Fruit fly (Drosophila melanogaster) whole organism, embryonic: ENCODE results near the gene Gr98b.

ENCODE experiments used
- Atf3 ChIP-seq: fragments of 200-800 bp; sonication (Bioruptor generic); optimal IDR thresholded peaks from 3 replicates; lab custom pipeline; 2016; ENCODE audit warnings: missing biosample characterization, missing genetic modification characterization
- CG10147 ChIP-seq: fragments of 200-800 bp; sonication (Bioruptor generic); optimal IDR thresholded peaks from 2 replicates; lab custom pipeline; 2019; ENCODE audit warnings: missing biosample characterization, mild to moderate bottlenecking, missing genetic modification characterization, moderate library complexity
- CG10979 ChIP-seq: fragments of 200-800 bp; sonication (Bioruptor generic); optimal IDR thresholded peaks from 2 replicates; lab custom pipeline; 2018; ENCODE audit warnings: missing biosample characterization, mild to moderate bottlenecking, missing genetic modification characterization, moderate library complexity
- CG12155 ChIP-seq: fragments of 200-800 bp; sonication (Bioruptor generic); optimal IDR thresholded peaks from 3 replicates; lab custom pipeline; 2016; ENCODE audit warnings: missing biosample characterization, missing genetic modification characterization
- CG12299 ChIP-seq: fragments of 200-800 bp; sonication (Bioruptor generic); optimal IDR thresholded peaks from 2 replicates; lab custom pipeline; 2018; ENCODE audit warnings: missing biosample characterization, mild to moderate bottlenecking, missing genetic modification characterization
- CG18262 ChIP-seq: fragments of 200-800 bp; optimal IDR thresholded peaks from 3 replicates; lab custom pipeline; 2019; ENCODE audit warnings: missing biosample characterization, mild to moderate bottlenecking, missing genetic modification characterization, moderate library complexity
- CG2678 ChIP-seq: fragments of 200-800 bp; sonication (Bioruptor generic); optimal IDR thresholded peaks from 3 replicates; lab custom pipeline; 2019; ENCODE audit warnings: missing biosample characterization, mild to moderate bottlenecking, missing genetic modification characterization, moderate library complexity
- CG32767 ChIP-seq: fragments of 200-800 bp; sonication (Bioruptor generic); IDR thresholded peaks from 2 replicates; pipeline ENCODE4 v1.3.6; 2022; ENCODE audit warnings: missing biosample characterization, missing genetic modification characterization
- CG3281 ChIP-seq: fragments of 200-800 bp; sonication (Bioruptor generic); optimal IDR thresholded peaks from 3 replicates; lab custom pipeline; 2017; ENCODE audit warnings: missing biosample characterization, mild to moderate bottlenecking, missing genetic modification characterization
- CG6765 ChIP-seq: fragments of 200-800 bp; sonication (Bioruptor generic); optimal IDR thresholded peaks from 3 replicates; lab custom pipeline; 2017; ENCODE audit warnings: missing biosample characterization, mild to moderate bottlenecking, missing genetic modification characterization
- CG6854 ChIP-seq: fragments of 200-800 bp; sonication (Bioruptor generic); optimal IDR thresholded peaks from 3 replicates; lab custom pipeline; 2017; ENCODE audit warnings: missing biosample characterization, mild to moderate bottlenecking, missing genetic modification characterization
- CG8359 ChIP-seq: fragments of 200-800 bp; sonication (Bioruptor generic); optimal IDR thresholded peaks from 2 replicates; lab custom pipeline; 2017; ENCODE audit warnings: missing biosample characterization, mild to moderate bottlenecking, missing genetic modification characterization, borderline replicate concordance
- CG9215 ChIP-seq: fragments of 200-800 bp; sonication (Bioruptor generic); IDR thresholded peaks from 2 replicates; pipeline ENCODE4 v1.3.6; 2022; ENCODE audit warnings: missing biosample characterization, missing genetic modification characterization
- CG9797 ChIP-seq: fragments of 200-800 bp; sonication (Bioruptor generic); optimal IDR thresholded peaks from 3 replicates; lab custom pipeline; 2018; ENCODE audit warnings: missing biosample characterization, mild to moderate bottlenecking, missing genetic modification characterization
- Camta ChIP-seq: fragments of 200-800 bp; sonication (Bioruptor generic); optimal IDR thresholded peaks from 2 replicates; lab custom pipeline; 2016; ENCODE audit warnings: missing biosample characterization, missing genetic modification characterization
- CoRest ChIP-seq: fragments of 200-800 bp; sonication (Bioruptor generic); optimal IDR thresholded peaks from 3 replicates; lab custom pipeline; 2018; ENCODE audit warnings: missing biosample characterization, mild to moderate bottlenecking, missing genetic modification characterization, moderate library complexity
- Deaf1 ChIP-seq: fragments of 200-800 bp; optimal IDR thresholded peaks from 3 replicates; lab custom pipeline; 2019; ENCODE audit warnings: missing biosample characterization, mild to moderate bottlenecking, missing genetic modification characterization, moderate library complexity
- Dp ChIP-seq: fragments of 200-800 bp; sonication (Bioruptor generic); optimal IDR thresholded peaks from 2 replicates; lab custom pipeline; 2018; ENCODE audit warnings: missing biosample characterization, mild to moderate bottlenecking, missing genetic modification characterization, moderate library complexity
- Drgx ChIP-seq: fragments of 200-800 bp; sonication (Bioruptor generic); IDR thresholded peaks from 2 replicates; pipeline ENCODE4 v1.3.6; 2022; ENCODE audit warnings: missing biosample characterization, missing genetic modification characterization
- ERR ChIP-seq: fragments of 200-800 bp; sonication (Bioruptor generic); optimal IDR thresholded peaks from 2 replicates; lab custom pipeline; 2016; ENCODE audit warnings: missing biosample characterization, missing genetic modification characterization
- Fer3 ChIP-seq: fragments of 200-800 bp; sonication (Bioruptor generic); optimal IDR thresholded peaks from 2 replicates; lab custom pipeline; 2018; ENCODE audit warnings: missing biosample characterization, mild to moderate bottlenecking, missing genetic modification characterization, moderate library complexity
- Hey ChIP-seq: fragments of 200-800 bp; sonication (Bioruptor generic); optimal IDR thresholded peaks from 3 replicates; lab custom pipeline; 2018; ENCODE audit warnings: missing biosample characterization, mild to moderate bottlenecking, missing genetic modification characterization
- Hr78 ChIP-seq, 2 experiments: fragments of 200-800 bp in 1 of 2; fragments of >200 bp in 1 of 2; sonication (Bioruptor generic) in 1 of 2; optimal IDR thresholded peaks; 2 replicates each; lab custom pipeline; 2017 to 2019; ENCODE audit warnings: missing biosample characterization in 2 of 2, missing genetic modification characterization in 2 of 2, mild to moderate bottlenecking in 1 of 2, moderate library complexity in 1 of 2
- Mad ChIP-seq: fragments of 200-800 bp; sonication (Bioruptor generic); optimal IDR thresholded peaks from 2 replicates; lab custom pipeline; 2016; ENCODE audit warnings: missing biosample characterization, missing genetic modification characterization
- Myb ChIP-seq: fragments of 200-800 bp; sonication (Bioruptor generic); optimal IDR thresholded peaks from 2 replicates; lab custom pipeline; 2016; ENCODE audit warnings: missing biosample characterization, missing genetic modification characterization
- NK7.1 ChIP-seq: fragments of 200-800 bp; sonication (Bioruptor generic); optimal IDR thresholded peaks from 3 replicates; lab custom pipeline; 2016; ENCODE audit warnings: missing biosample characterization, missing genetic modification characterization
- Oli ChIP-seq: fragments of 200-800 bp; sonication (Bioruptor generic); optimal IDR thresholded peaks from 2 replicates; lab custom pipeline; 2018; ENCODE audit warnings: missing biosample characterization, mild to moderate bottlenecking, missing genetic modification characterization, moderate library complexity
- Pdp1 ChIP-seq, 2 experiments: fragments of 200-800 bp; sonication (Bioruptor generic); optimal IDR thresholded peaks; 3 replicates each; lab custom pipeline; 2016; ENCODE audit warnings: missing biosample characterization in 2 of 2, missing genetic modification characterization in 2 of 2, mild to moderate bottlenecking in 1 of 2, moderate library complexity in 1 of 2
- Side ChIP-seq: fragments of 200-800 bp; sonication (Bioruptor generic); optimal IDR thresholded peaks from 2 replicates; lab custom pipeline; 2016; ENCODE audit warnings: missing biosample characterization, missing genetic modification characterization
- Vsx1 ChIP-seq: fragments of 200-800 bp; sonication (Bioruptor generic); optimal IDR thresholded peaks from 2 replicates; lab custom pipeline; 2017; ENCODE audit warnings: missing biosample characterization, mild to moderate bottlenecking, missing genetic modification characterization, missing genetic modification reagents
- amos ChIP-seq: fragments of 200-800 bp; sonication (Bioruptor generic); IDR thresholded peaks from 2 replicates; pipeline ENCODE4 v1.3.6; 2022; ENCODE audit warnings: missing biosample characterization, missing genetic modification characterization; ENCODE audit not compliant: partially characterized antibody
- ase ChIP-seq: fragments of 200-800 bp; sonication (Bioruptor generic); IDR thresholded peaks from 3 replicates; pipeline ENCODE4 v1.3.6; 2022; ENCODE audit warnings: missing biosample characterization, missing genetic modification characterization
- ash1 ChIP-seq: fragments of 200-800 bp; sonication (Bioruptor generic); optimal IDR thresholded peaks from 2 replicates; lab custom pipeline; 2018; ENCODE audit warnings: missing biosample characterization, mild to moderate bottlenecking, missing genetic modification characterization
- bbx ChIP-seq: fragments of 200-800 bp; sonication (Bioruptor generic); IDR thresholded peaks from 2 replicates; pipeline ENCODE4 v1.3.6; 2022; ENCODE audit warnings: missing biosample characterization, missing genetic modification characterization; ENCODE audit not compliant: partially characterized antibody
- cato ChIP-seq: fragments of 200-800 bp; sonication (Bioruptor generic); optimal IDR thresholded peaks from 2 replicates; lab custom pipeline; 2016; ENCODE audit warnings: missing biosample characterization, missing genetic modification characterization, borderline replicate concordance
- crp ChIP-seq, 2 experiments: fragments of 200-800 bp; sonication (Bioruptor generic); optimal IDR thresholded peaks; 2 replicates in 1 of 2; 3 replicates in 1 of 2; lab custom pipeline; 2017; ENCODE audit warnings: missing biosample characterization in 2 of 2, missing genetic modification characterization in 2 of 2, mild to moderate bottlenecking in 1 of 2, moderate library complexity in 1 of 2
- cwo ChIP-seq: fragments of 200-800 bp; sonication (Bioruptor generic); optimal IDR thresholded peaks from 3 replicates; lab custom pipeline; 2017; ENCODE audit warnings: missing biosample characterization, missing genetic modification characterization, mild to moderate bottlenecking, moderate library complexity, missing genetic modification reagents
- dmrt11E ChIP-seq: fragments of 200-800 bp; sonication (Bioruptor generic); optimal IDR thresholded peaks from 3 replicates; lab custom pipeline; 2018; ENCODE audit warnings: missing biosample characterization, mild to moderate bottlenecking, missing genetic modification characterization, moderate library complexity
- hb ChIP-seq: fragments of 200-800 bp; sonication (Bioruptor generic); IDR thresholded peaks from 3 replicates; pipeline ENCODE4 v1.3.6; 2022; ENCODE audit warnings: missing biosample characterization, missing genetic modification characterization; ENCODE audit not compliant: partially characterized antibody
- maf-S ChIP-seq: fragments of 200-800 bp; sonication (Bioruptor generic); optimal IDR thresholded peaks from 2 replicates; lab custom pipeline; 2016; ENCODE audit warnings: missing biosample characterization, missing genetic modification characterization
- mld ChIP-seq: fragments of 200-800 bp; sonication (Bioruptor generic); IDR thresholded peaks from 3 replicates; pipeline ENCODE4 v1.3.6; 2022; ENCODE audit warnings: missing biosample characterization, missing genetic modification characterization; ENCODE audit not compliant: partially characterized antibody
- prd ChIP-seq, 3 experiments: fragments of >200 bp in 2 of 3; fragments of 200-800 bp in 1 of 3; sonication (Bioruptor generic) in 1 of 3; optimal IDR thresholded peaks in 2 of 3; IDR thresholded peaks in 1 of 3; 2 replicates in 2 of 3; 3 replicates in 1 of 3; pipeline versions ENCODE4 v1.3.6 to Lab custom; 2017 to 2022; ENCODE audit warnings: missing biosample characterization in 1 of 3, missing genetic modification characterization in 1 of 3
- ranshi ChIP-seq: fragments of 200-800 bp; sonication (Bioruptor generic); IDR thresholded peaks from 2 replicates; pipeline ENCODE4 v1.3.6; 2022; ENCODE audit warnings: missing biosample characterization, missing genetic modification characterization
- seq ChIP-seq: fragments of 200-800 bp; sonication (Bioruptor generic); IDR thresholded peaks from 2 replicates; pipeline ENCODE4 v1.3.6; 2022; ENCODE audit warnings: missing biosample characterization, missing genetic modification characterization
- sima ChIP-seq: fragments of 200-800 bp; sonication (Bioruptor generic); optimal IDR thresholded peaks from 2 replicates; lab custom pipeline; 2016; ENCODE audit warnings: missing biosample characterization, missing genetic modification characterization
- ssp ChIP-seq: fragments of 200-800 bp; sonication (Bioruptor generic); IDR thresholded peaks from 2 replicates; pipeline ENCODE4 v1.3.6; 2022; ENCODE audit warnings: missing biosample characterization, missing genetic modification characterization
- vnd ChIP-seq: fragments of 200-800 bp; sonication (Bioruptor generic); IDR thresholded peaks from 3 replicates; pipeline ENCODE4 v1.3.6; 2022; ENCODE audit warnings: missing biosample characterization, missing genetic modification characterization; ENCODE audit not compliant: partially characterized antibody
- zen2 ChIP-seq: fragments of 200-800 bp; sonication (Bioruptor generic); IDR thresholded peaks from 3 replicates; pipeline ENCODE4 v1.3.6; 2022; ENCODE audit warnings: missing biosample characterization, missing genetic modification characterization; ENCODE audit not compliant: partially characterized antibody

The Gr98b gene

dm6 chr3R:27581890-27582487, 39.7 kb downstream of the Gr98b start, which contains the start of gene wdb (continued):
- TF ChIP-seq vnd (GFP tag; lab: Robert Waterston, UW) (no peak), dmrt11E (no peak), CG3281 (GFP tag; lab: Kevin White, UChicago) (no peak), CG32767 (GFP tag; lab: Robert Waterston, UW) (no peak), cato (GFP tag; lab: Kevin White, UChicago) (no peak), NK7.1 (peak; percentile 10), Drgx (GFP tag; lab: Robert Waterston, UW) (no peak), Fer3 (peak; percentile 65), hb (GFP tag; lab: Robert Waterston, UW) (no peak), zen2 (GFP tag; lab: Robert Waterston, UW) (no peak), ranshi (GFP tag; lab: Robert Waterston, UW) (no peak), Oli (tag; lab: Kevin White, UChicago) (no peak), bbx (no peak), maf-S (peak; percentile 44), ash1 (GFP tag; lab: Kevin White, UChicago) (no peak), CG10147 (GFP tag; lab: Kevin White, UChicago) (no peak), CG8359 (GFP tag; lab: Kevin White, UChicago) (no peak), CG12155 (GFP tag; lab: Kevin White, UChicago) (no peak), CG18262 (tag; lab: Kevin White, UChicago) (no peak), Mad (GFP tag; lab: Kevin White, UChicago) (no peak), CG12299 (tag; lab: Kevin White, UChicago) (no peak), CG9215 (GFP tag; lab: Robert Waterston, UW) (no peak), mld (no peak), amos (GFP tag; lab: Robert Waterston, UW) (no peak), Hr78 (GFP tag; optimal IDR thresholded peaks at IDR 0.05; lab: Kevin White, UChicago) (no peak), ERR (GFP tag; lab: Kevin White, UChicago) (peak; percentile 15), Camta (GFP tag; lab: Kevin White, UChicago) (peak; percentile 0), Deaf1 (tag; lab: Kevin White, UChicago) (no peak), CG9797 (GFP tag; lab: Kevin White, UChicago) (no peak), prd (optimal IDR thresholded peaks at IDR 0.05; lab: Kevin White, UChicago) (no peak), prd (GFP tag; IDR thresholded peaks at IDR 0.05; lab: Robert Waterston, UW) (no peak), ase (no peak), Dp (GFP tag; lab: Kevin White, UChicago) (no peak), CG6854 (no peak), CoRest (peak; percentile 60), Pdp1 (GFP tag; optimal IDR thresholded peaks at IDR 0.05; lab: Kevin White, UChicago) (peak; percentile 32 to 70), ssp (GFP tag; lab: Robert Waterston, UW) (no peak), cwo (GFP tag; lab: Kevin White, UChicago) (no peak), CG10979 (tag; lab: Kevin White, UChicago) (no peak), Hey (tag; lab: Kevin White, UChicago) (no peak), CG6765 (GFP tag; lab: Kevin White, UChicago) (no peak), sima (no peak), seq (GFP tag; lab: Robert Waterston, UW) (no peak), Vsx1 (GFP tag; lab: Kevin White, UChicago) (no peak), Atf3 (peak; percentile 83), Myb (GFP tag; lab: Kevin White, UChicago) (no peak), Side (peak; percentile 43), crp (GFP tag; optimal IDR thresholded peaks at IDR 0.05; lab: Kevin White, UChicago) (no peak), CG2678 (tag; lab: Kevin White, UChicago) (no peak)
